In the genomic region with DNA sequence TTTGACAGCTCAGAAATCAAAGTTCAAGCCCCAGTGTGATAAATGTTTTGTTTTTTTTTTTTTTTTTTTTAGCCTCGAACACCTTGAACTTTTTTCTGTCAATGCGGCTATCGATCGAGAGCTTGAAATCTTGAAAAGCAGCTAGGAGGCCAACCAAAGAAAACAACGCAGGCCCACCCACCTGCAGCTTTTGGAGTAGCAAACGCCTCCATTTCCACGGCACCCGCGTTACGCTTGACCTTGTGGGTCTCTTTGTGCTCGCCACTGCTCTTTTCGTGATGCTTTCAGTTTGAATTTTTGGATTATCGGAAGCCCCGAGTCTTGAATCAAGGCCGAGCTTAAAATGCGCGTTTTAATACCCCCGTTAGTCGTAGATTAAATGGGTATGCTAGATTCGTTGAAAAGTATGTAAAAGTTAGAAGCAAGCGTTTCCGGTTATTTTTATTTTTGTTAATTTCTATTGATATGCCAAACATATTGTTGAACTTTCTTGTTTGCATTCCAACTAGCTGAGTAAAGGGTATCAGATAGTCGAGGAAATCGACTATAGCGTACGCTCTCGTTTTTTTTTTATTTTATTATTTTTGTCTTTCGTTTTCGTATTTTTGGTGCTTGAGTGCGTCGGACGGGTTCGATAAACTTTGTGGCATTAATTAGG, we compare ENCODE assay signal across 1 fruit fly cellular context.
A peak's percentile ranks its signal among the peaks of the same experiment; 100 is the strongest.
TF ChIP-seq lines count a peak whose summit lies in the region.

No protein-coding gene starts in this region.

TF ChIP-seq in whole organism, embryonic, 481 proteins besides CTCF, POLR2A, EP300 and RAD21 (continued from another document and continues in another):
- TF ChIP-seq tap (tag; optimal IDR thresholded peaks at IDR 0.05; lab: Kevin White, UChicago) = peak; percentile 32
- TF ChIP-seq CG9817 (tag; optimal IDR thresholded peaks at IDR 0.05; lab: Kevin White, UChicago) = peak; percentile 64
- TF ChIP-seq CG2129 (GFP tag; IDR thresholded peaks at IDR 0.05; lab: Robert Waterston, UW; ENCODE audit: partially characterized antibody) = no peak
- peak; percentile 49 for TF ChIP-seq CG10462 (GFP tag; optimal IDR thresholded peaks at IDR 0.05; lab: Kevin White, UChicago)
- 0 out of 2 replicates have a peak, but pooled peaks have one; percentile 23 for TF ChIP-seq ro (GFP tag; IDR thresholded peaks at IDR 0.05; lab: Robert Waterston, UW)
- TF ChIP-seq Atf6 (GFP tag; IDR thresholded peaks at IDR 0.05; lab: Robert Waterston, UW) = peak; percentile 75
- TF ChIP-seq NC2β (GFP tag; optimal IDR thresholded peaks at IDR 0.05; lab: Kevin White, UChicago) = no peak
- TF ChIP-seq bowl (GFP tag; IDR thresholded peaks at IDR 0.05; lab: Robert Waterston, UW) = peak; percentile 68; the same call in 1 of the 2 replicates
- TF ChIP-seq CG17829 (tag; optimal IDR thresholded peaks at IDR 0.05; lab: Kevin White, UChicago) = peak; percentile 32
- peak; percentile 41 to 48 for TF ChIP-seq chif (GFP tag; optimal IDR thresholded peaks at IDR 0.05; lab: Kevin White, UChicago)
- peak; percentile 72 for TF ChIP-seq dimm (GFP tag; IDR thresholded peaks at IDR 0.05; lab: Robert Waterston, UW)
- TF ChIP-seq otp (GFP tag; IDR thresholded peaks at IDR 0.05; lab: Robert Waterston, UW) = peak; percentile 63; the same call in 1 of the 3 replicates
- no peak for TF ChIP-seq HmgD (GFP tag; optimal IDR thresholded peaks at IDR 0.05; lab: Kevin White, UChicago)
- peak; percentile 18 for TF ChIP-seq HLH54F (GFP tag; optimal IDR thresholded peaks at IDR 0.05; lab: Kevin White, UChicago)
- TF ChIP-seq CG4282 (GFP tag; optimal IDR thresholded peaks at IDR 0.05; lab: Kevin White, UChicago) = no peak
- no peak for TF ChIP-seq CG6254 (GFP tag; optimal IDR thresholded peaks at IDR 0.05; lab: Kevin White, UChicago)
- no peak for TF ChIP-seq gfzf (GFP tag; optimal IDR thresholded peaks at IDR 0.05; lab: Kevin White, UChicago)
- TF ChIP-seq croc (GFP tag; conservative IDR thresholded peaks at IDR 0.05; lab: Robert Waterston, UW) = peak; percentile 49; the same call in 2 of the 3 replicates
- peak; percentile 31 for TF ChIP-seq pnt (GFP tag; optimal IDR thresholded peaks at IDR 0.05; lab: Kevin White, UChicago)
- no peak for TF ChIP-seq HLH4C (GFP tag; IDR thresholded peaks at IDR 0.05; lab: Robert Waterston, UW; ENCODE audit: partially characterized antibody)
- TF ChIP-seq fd64A (GFP tag; optimal IDR thresholded peaks at IDR 0.05; lab: Kevin White, UChicago) = no peak
- no peak for TF ChIP-seq bab2 (GFP tag; optimal IDR thresholded peaks at IDR 0.05; lab: Kevin White, UChicago)
- TF ChIP-seq tll (GFP tag; optimal IDR thresholded peaks at IDR 0.05; lab: Kevin White, UChicago) = no peak
- peak; percentile 28 for TF ChIP-seq psq (GFP tag; optimal IDR thresholded peaks at IDR 0.05; lab: Kevin White, UChicago)
- TF ChIP-seq sima (GFP tag; optimal IDR thresholded peaks at IDR 0.05; lab: Kevin White, UChicago) = no peak
- no peak for TF ChIP-seq trem (tag; optimal IDR thresholded peaks at IDR 0.05; lab: Kevin White, UChicago)
- no peak for TF ChIP-seq pita (GFP tag; optimal IDR thresholded peaks at IDR 0.05; lab: Kevin White, UChicago)
- no peak for TF ChIP-seq pfk (GFP tag; optimal IDR thresholded peaks at IDR 0.05; lab: Kevin White, UChicago)
- TF ChIP-seq BEAF-32 (GFP tag; optimal IDR thresholded peaks at IDR 0.05; lab: Kevin White, UChicago) = no peak
- TF ChIP-seq tgo (GFP tag; IDR thresholded peaks at IDR 0.05; lab: Robert Waterston, UW) = peak; percentile 86
- TF ChIP-seq dan (GFP tag; IDR thresholded peaks at IDR 0.05; lab: Robert Waterston, UW) = no peak
- peak; percentile 41; the same call in 1 of the 2 replicates for TF ChIP-seq gsb (GFP tag; IDR thresholded peaks at IDR 0.05; lab: Robert Waterston, UW)
- peak; percentile 69 for TF ChIP-seq Mrtf (GFP tag; IDR thresholded peaks at IDR 0.05; lab: Robert Waterston, UW)
- no peak for TF ChIP-seq Trl (optimal IDR thresholded peaks at IDR 0.05; lab: Kevin White, UChicago)
- no peak for TF ChIP-seq Trl (GFP tag; optimal IDR thresholded peaks at IDR 0.05; lab: Kevin White, UChicago)
- TF ChIP-seq tio (GFP tag; optimal IDR thresholded peaks at IDR 0.05; lab: Kevin White, UChicago) = peak; percentile 51
- peak; percentile 63 for TF ChIP-seq Bteb2 (GFP tag; optimal IDR thresholded peaks at IDR 0.05; lab: Kevin White, UChicago)
- TF ChIP-seq CG3726 (GFP tag; IDR thresholded peaks at IDR 0.05; lab: Robert Waterston, UW) = peak; percentile 76; the same call in 1 of the 3 replicates
- TF ChIP-seq CG8359 (GFP tag; optimal IDR thresholded peaks at IDR 0.05; lab: Kevin White, UChicago; ENCODE audit: borderline replicate concordance) = no peak
- no peak for TF ChIP-seq CG12236 (GFP tag; optimal IDR thresholded peaks at IDR 0.05; lab: Kevin White, UChicago)
- 0 out of 4 replicates have a peak, but pooled peaks have one; percentile 17 for TF ChIP-seq Gug (GFP tag; IDR thresholded peaks at IDR 0.05; lab: Robert Waterston, UW)
- peak; percentile 80 for TF ChIP-seq lmd (GFP tag; IDR thresholded peaks at IDR 0.05; lab: Robert Waterston, UW)
- no peak for TF ChIP-seq Poxn (GFP tag; IDR thresholded peaks at IDR 0.05; lab: Robert Waterston, UW)
- TF ChIP-seq CG31388 (GFP tag; optimal IDR thresholded peaks at IDR 0.05; lab: Kevin White, UChicago) = no peak
- no peak for TF ChIP-seq disco-r (GFP tag; optimal IDR thresholded peaks at IDR 0.05; lab: Kevin White, UChicago)
- TF ChIP-seq row (GFP tag; IDR thresholded peaks at IDR 0.05; lab: Robert Waterston, UW) = peak; percentile 88
- TF ChIP-seq lbe (GFP tag; optimal IDR thresholded peaks at IDR 0.05; lab: Kevin White, UChicago) = no peak
- no peak for TF ChIP-seq Neu2 (GFP tag; optimal IDR thresholded peaks at IDR 0.05; lab: Kevin White, UChicago; ENCODE audit: borderline replicate concordance)
- no peak for TF ChIP-seq CG1792 (GFP tag; optimal IDR thresholded peaks at IDR 0.05; lab: Kevin White, UChicago)
- TF ChIP-seq CG11560 (tag; IDR thresholded peaks at IDR 0.05; lab: Robert Waterston, UW) = no peak
- no peak for TF ChIP-seq ab (GFP tag; optimal IDR thresholded peaks at IDR 0.05; lab: Kevin White, UChicago)
- no peak for TF ChIP-seq emc (GFP tag; optimal IDR thresholded peaks at IDR 0.05; lab: Kevin White, UChicago)
- peak; percentile 68; the same call in 1 of the 3 replicates for TF ChIP-seq ase (GFP tag; IDR thresholded peaks at IDR 0.05; lab: Robert Waterston, UW)
- TF ChIP-seq Bdp1 (GFP tag; optimal IDR thresholded peaks at IDR 0.05; lab: Kevin White, UChicago) = peak; percentile 24
- TF ChIP-seq CG17186 (GFP tag; optimal IDR thresholded peaks at IDR 0.05; lab: Kevin White, UChicago) = no peak
- TF ChIP-seq gro (GFP tag; optimal IDR thresholded peaks at IDR 0.05; lab: Kevin White, UChicago) = no peak
- peak; percentile 67 for TF ChIP-seq Sox100B (GFP tag; optimal IDR thresholded peaks at IDR 0.05; lab: Kevin White, UChicago)
- no peak for TF ChIP-seq CG33213 (GFP tag; optimal IDR thresholded peaks at IDR 0.05; lab: Kevin White, UChicago)
- peak; percentile 69 for TF ChIP-seq grau (tag; optimal IDR thresholded peaks at IDR 0.05; lab: Kevin White, UChicago)
- TF ChIP-seq CG7963 (GFP tag; IDR thresholded peaks at IDR 0.05; lab: Robert Waterston, UW; ENCODE audit: partially characterized antibody) = no peak
- TF ChIP-seq CG14441 (GFP tag; IDR thresholded peaks at IDR 0.05; lab: Robert Waterston, UW) = peak; percentile 88
- TF ChIP-seq Stat92E (GFP tag; optimal IDR thresholded peaks at IDR 0.05; lab: Kevin White, UChicago) = no peak
- TF ChIP-seq MBD-R2 (GFP tag; IDR thresholded peaks at IDR 0.05; lab: Robert Waterston, UW) = peak; percentile 53; the same call in 1 of the 2 replicates
- TF ChIP-seq CG15479 (GFP tag; optimal IDR thresholded peaks at IDR 0.05; lab: Kevin White, UChicago) = no peak
- no peak for TF ChIP-seq yki (optimal IDR thresholded peaks at IDR 0.05; lab: Kevin White, UChicago)
- peak; percentile 57 for TF ChIP-seq CG2712 (tag; optimal IDR thresholded peaks at IDR 0.05; lab: Kevin White, UChicago)
- peak; percentile 53; the same call in 1 of the 3 replicates for TF ChIP-seq Optix (GFP tag; IDR thresholded peaks at IDR 0.05; lab: Robert Waterston, UW)
- no peak for TF ChIP-seq prd (optimal IDR thresholded peaks at IDR 0.05; lab: Kevin White, UChicago)
- TF ChIP-seq prd (GFP tag; IDR thresholded peaks at IDR 0.05; lab: Robert Waterston, UW) = peak; percentile 81
- no peak for TF ChIP-seq GATAe (GFP tag; conservative IDR thresholded peaks at IDR 0.05; lab: Robert Waterston, UW)
- TF ChIP-seq Hsf (GFP tag; optimal IDR thresholded peaks at IDR 0.05; lab: Kevin White, UChicago) = peak; percentile 72
- peak; percentile 75 for TF ChIP-seq CG2678 (tag; optimal IDR thresholded peaks at IDR 0.05; lab: Kevin White, UChicago)
- peak; percentile 82 for TF ChIP-seq CG30403 (GFP tag; optimal IDR thresholded peaks at IDR 0.05; lab: Kevin White, UChicago)
- peak; percentile 13 for TF ChIP-seq CG18011 (GFP tag; optimal IDR thresholded peaks at IDR 0.05; lab: Kevin White, UChicago)
- peak; percentile 64 for TF ChIP-seq CG13296 (GFP tag; optimal IDR thresholded peaks at IDR 0.05; lab: Kevin White, UChicago)
- TF ChIP-seq chm (GFP tag; IDR thresholded peaks at IDR 0.05; lab: Robert Waterston, UW) = peak; percentile 67; the same call in 1 of the 2 replicates
- TF ChIP-seq CG13287 (GFP tag; IDR thresholded peaks at IDR 0.05; lab: Robert Waterston, UW; ENCODE audit: partially characterized antibody) = no peak; the same call in 1 of the 2 replicates
- no peak for TF ChIP-seq shn (GFP tag; optimal IDR thresholded peaks at IDR 0.05; lab: Kevin White, UChicago)
- no peak for TF ChIP-seq zen (tag; optimal IDR thresholded peaks at IDR 0.05; lab: Kevin White, UChicago)
- peak; percentile 56 for TF ChIP-seq CG18262 (tag; optimal IDR thresholded peaks at IDR 0.05; lab: Kevin White, UChicago)
- peak; percentile 72 for TF ChIP-seq CG17359 (tag; optimal IDR thresholded peaks at IDR 0.05; lab: Kevin White, UChicago)
- peak; percentile 55 for TF ChIP-seq ap (GFP tag; IDR thresholded peaks at IDR 0.05; lab: Robert Waterston, UW)
- no peak for TF ChIP-seq Side (GFP tag; optimal IDR thresholded peaks at IDR 0.05; lab: Kevin White, UChicago)
- TF ChIP-seq crol (GFP tag; IDR thresholded peaks at IDR 0.05; lab: Robert Waterston, UW) = 0 out of 2 replicates have a peak, but pooled peaks have one; percentile 14
- TF ChIP-seq slbo (GFP tag; IDR thresholded peaks at IDR 0.05; lab: Robert Waterston, UW) = peak; percentile 83
- no peak for TF ChIP-seq Taf1 (GFP tag; IDR thresholded peaks at IDR 0.05; lab: Robert Waterston, UW)
- TF ChIP-seq H15 (GFP tag; IDR thresholded peaks at IDR 0.05; lab: Robert Waterston, UW) = peak; percentile 72; the same call in 2 of the 3 replicates
- no peak for TF ChIP-seq CG14965 (GFP tag; optimal IDR thresholded peaks at IDR 0.05; lab: Kevin White, UChicago; ENCODE audit: borderline replicate concordance)
- peak; percentile 58 for TF ChIP-seq Ssrp (tag; optimal IDR thresholded peaks at IDR 0.05; lab: Kevin White, UChicago)
- TF ChIP-seq CG2889 (GFP tag; IDR thresholded peaks at IDR 0.05; lab: Robert Waterston, UW) = peak; percentile 78; the same call in 2 of the 3 replicates
- no peak for TF ChIP-seq CG9876 (GFP tag; optimal IDR thresholded peaks at IDR 0.05; lab: Kevin White, UChicago)
- no peak for TF ChIP-seq CG10565 (GFP tag; optimal IDR thresholded peaks at IDR 0.05; lab: Kevin White, UChicago)
- TF ChIP-seq sob (GFP tag; IDR thresholded peaks at IDR 0.05; lab: Robert Waterston, UW) = peak; percentile 84
- TF ChIP-seq dmrt11E (tag; optimal IDR thresholded peaks at IDR 0.05; lab: Kevin White, UChicago) = no peak
- TF ChIP-seq Kr (GFP tag; optimal IDR thresholded peaks at IDR 0.05; lab: Kevin White, UChicago) = no peak
- TF ChIP-seq grn (GFP tag; optimal IDR thresholded peaks at IDR 0.05; lab: Kevin White, UChicago) = no peak
- TF ChIP-seq kni (GFP tag; optimal IDR thresholded peaks at IDR 0.05; lab: Kevin White, UChicago) = no peak
- peak; percentile 78; the same call in 1 of the 2 replicates for TF ChIP-seq Awh (GFP tag; IDR thresholded peaks at IDR 0.05; lab: Robert Waterston, UW)
- peak; percentile 31 for TF ChIP-seq bcd (GFP tag; optimal IDR thresholded peaks at IDR 0.05; lab: Kevin White, UChicago)
- no peak for TF ChIP-seq CG6765 (GFP tag; optimal IDR thresholded peaks at IDR 0.05; lab: Kevin White, UChicago)
- TF ChIP-seq Hr39 (optimal IDR thresholded peaks at IDR 0.05; lab: Kevin White, UChicago) = no peak
- no peak for TF ChIP-seq CG31365 (tag; optimal IDR thresholded peaks at IDR 0.05; lab: Kevin White, UChicago)
- TF ChIP-seq Ets65A (GFP tag; lab: Kevin White, UChicago) = no peak
- peak; percentile 83 for TF ChIP-seq so (GFP tag; IDR thresholded peaks at IDR 0.05; lab: Robert Waterston, UW)
- 0 out of 2 replicates have a peak, but pooled peaks have one; percentile 27 for TF ChIP-seq toy (GFP tag; IDR thresholded peaks at IDR 0.05; lab: Robert Waterston, UW)
- peak; percentile 70; the same call in 2 of the 3 replicates for TF ChIP-seq zfh1 (GFP tag; IDR thresholded peaks at IDR 0.05; lab: Robert Waterston, UW)
- peak; percentile 75 for TF ChIP-seq ATbp (GFP tag; optimal IDR thresholded peaks at IDR 0.05; lab: Kevin White, UChicago)
- TF ChIP-seq CG8924 (tag; optimal IDR thresholded peaks at IDR 0.05; lab: Kevin White, UChicago) = peak; percentile 78
- TF ChIP-seq CG16815 (GFP tag; optimal IDR thresholded peaks at IDR 0.05; lab: Kevin White, UChicago) = peak; percentile 38
- peak; percentile 71 for TF ChIP-seq CG1024 (GFP tag; IDR thresholded peaks at IDR 0.05; lab: Robert Waterston, UW)
- no peak for TF ChIP-seq pzg (GFP tag; optimal IDR thresholded peaks at IDR 0.05; lab: Kevin White, UChicago)
- TF ChIP-seq zf30C (GFP tag; optimal IDR thresholded peaks at IDR 0.05; lab: Kevin White, UChicago) = no peak
- no peak; the same call in 1 of the 2 replicates for TF ChIP-seq CG14667 (GFP tag; IDR thresholded peaks at IDR 0.05; lab: Robert Waterston, UW)
- TF ChIP-seq ara (GFP tag; IDR thresholded peaks at IDR 0.05; lab: Robert Waterston, UW) = peak; percentile 72
- TF ChIP-seq tx (GFP tag; optimal IDR thresholded peaks at IDR 0.05; lab: Kevin White, UChicago) = no peak
- peak; percentile 50 for TF ChIP-seq CG12155 (GFP tag; optimal IDR thresholded peaks at IDR 0.05; lab: Kevin White, UChicago)
- peak; percentile 5 for TF ChIP-seq CG6854 (GFP tag; optimal IDR thresholded peaks at IDR 0.05; lab: Kevin White, UChicago)
- no peak for TF ChIP-seq NC2α (GFP tag; optimal IDR thresholded peaks at IDR 0.05; lab: Kevin White, UChicago)
- TF ChIP-seq CG10959 (GFP tag; IDR thresholded peaks at IDR 0.05; lab: Robert Waterston, UW) = no peak
- no peak for TF ChIP-seq Lhr (GFP tag; optimal IDR thresholded peaks at IDR 0.05; lab: Kevin White, UChicago)
- TF ChIP-seq CG11398 (GFP tag; optimal IDR thresholded peaks at IDR 0.05; lab: Kevin White, UChicago) = no peak
- peak; percentile 11 for TF ChIP-seq CG9727 (GFP tag; optimal IDR thresholded peaks at IDR 0.05; lab: Kevin White, UChicago)
- no peak for TF ChIP-seq CG7786 (GFP tag; optimal IDR thresholded peaks at IDR 0.05; lab: Kevin White, UChicago)
